Fruit fly (Drosophila melanogaster) whole organism: Measurements from ENCODE around the gene CG5567.

ENCODE experiments used
- Dll ChIP-seq: fragments of >200 bp; optimal IDR thresholded peaks from 2 replicates; lab custom pipeline; 2017
- EcR ChIP-seq, 2 experiments: fragments of >200 bp; optimal IDR thresholded peaks; 2 replicates each; lab custom pipeline; 2017; ENCODE audit warnings: missing biosample characterization in 2 of 2, missing genetic modification characterization in 2 of 2, missing genetic modification reagents in 2 of 2

- TF ChIP-seq EcR (GFP tag; optimal IDR thresholded peaks at IDR 0.05; lab: Kevin White, UChicago) (no peak), Dll (lab: Kevin White, UChicago) (no peak)
Measured at dm6 chr3L:17887393-17887792, 44.0 kb upstream of the CG5567 start, which contains the start of gene CG7402.
